Worm (Caenorhabditis elegans) whole organism, L1 larva: ENCODE results near the gene C34F6.10.

Source experiments
- C16A3.4 ChIP-seq: fragments of 150-350 bp; optimal IDR thresholded peaks from 2 replicates; lab custom pipeline; 2014; ENCODE audit warnings: missing biosample characterization, missing genetic modification characterization
- aha-1 ChIP-seq: fragments of 150-350 bp; optimal IDR thresholded peaks from 2 replicates; lab custom pipeline; 2014; ENCODE audit warnings: missing biosample characterization, missing genetic modification characterization
- ama-1 ChIP-seq: fragments of 150-350 bp; optimal IDR thresholded peaks from 2 replicates; lab custom pipeline; 2014
- ceh-82 ChIP-seq, 3 experiments: fragments of 150-350 bp in 1 of 3; sonication (generic microtip) in 2 of 3; optimal IDR thresholded peaks; 2 replicates each; lab custom pipeline; 2014 to 2017; ENCODE audit warnings: missing biosample characterization in 3 of 3, missing genetic modification characterization in 3 of 3
- ceh-90 ChIP-seq: sonication (generic microtip); optimal IDR thresholded peaks from 2 replicates; lab custom pipeline; 2016; ENCODE audit warnings: missing genetic modification characterization, missing compliant biosample characterization
- elt-3 ChIP-seq, 6 experiments: fragments of 150-350 bp in 1 of 6; sonication (generic microtip); optimal IDR thresholded peaks; 2 replicates each; lab custom pipeline; 2017 to 2018; ENCODE audit warnings: missing biosample characterization in 6 of 6, missing genetic modification characterization in 6 of 6, inconsistent platforms in 1 of 6
- mab-9 ChIP-seq: fragments of 200-800 bp; sonication (Bioruptor generic); IDR thresholded peaks from 2 replicates; pipeline ENCODE4 v1.3.6; 2022; ENCODE audit warnings: missing genetic modification reagents, missing genetic modification characterization, missing compliant biosample characterization
- nhr-237 ChIP-seq: fragments of 150-350 bp; optimal IDR thresholded peaks from 2 replicates; lab custom pipeline; 2014; ENCODE audit warnings: missing biosample characterization, missing genetic modification characterization
- pag-3 ChIP-seq: sonication (generic microtip); optimal IDR thresholded peaks from 2 replicates; lab custom pipeline; 2017; ENCODE audit warnings: missing genetic modification characterization, mild to moderate bottlenecking, missing compliant biosample characterization, antibody characterized with exemption, borderline replicate concordance; ENCODE audit not compliant: insufficient read depth
- rnt-1 ChIP-seq: sonication (generic microtip); optimal IDR thresholded peaks from 2 replicates; lab custom pipeline; 2016; ENCODE audit warnings: mild to moderate bottlenecking, missing genetic modification characterization, moderate library complexity, missing compliant biosample characterization
- skn-1 ChIP-seq: fragments of 150-350 bp; optimal IDR thresholded peaks from 2 replicates; lab custom pipeline; 2014; ENCODE audit warnings: missing biosample characterization, missing genetic modification characterization
- snpc-4 ChIP-seq: fragments of 150-350 bp; optimal IDR thresholded peaks from 2 replicates; lab custom pipeline; 2014; ENCODE audit warnings: missing biosample characterization, missing genetic modification characterization
- unc-86 ChIP-seq: sonication (generic microtip); optimal IDR thresholded peaks from 2 replicates; lab custom pipeline; 2016; ENCODE audit warnings: missing genetic modification characterization, missing compliant biosample characterization

DNA sequence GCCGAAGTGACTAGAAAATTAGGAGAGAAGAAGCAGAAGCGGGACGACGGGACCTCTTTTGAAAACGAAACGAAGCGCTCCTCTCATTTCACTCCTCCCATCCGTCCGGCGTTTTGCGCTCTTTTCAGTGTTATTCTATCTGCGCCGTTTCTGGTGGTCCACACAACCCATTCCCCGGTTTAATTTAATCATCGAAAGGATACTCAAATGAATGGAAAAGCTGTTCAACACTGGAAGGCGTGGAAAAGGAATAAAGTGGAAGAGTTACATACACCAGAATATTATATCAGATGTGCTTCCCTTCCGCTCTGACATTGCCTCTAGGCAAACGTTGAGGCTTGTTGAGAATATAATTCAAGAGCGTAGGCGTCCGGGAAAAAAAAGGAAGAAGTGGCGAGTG is 4.6 kb upstream of the C34F6.10 start:
- no peak for TF ChIP-seq snpc-4 (tag; lab: Kevin White, UChicago)
- no peak for TF ChIP-seq pag-3 (tag; lab: Kevin White, UChicago)
- no peak for TF ChIP-seq nhr-237 (tag; lab: Kevin White, UChicago)
- no peak for TF ChIP-seq ceh-90 (tag; lab: Kevin White, UChicago)
- no peak for TF ChIP-seq skn-1 (tag; lab: Kevin White, UChicago)
- no peak for TF ChIP-seq mab-9 (GFP tag; lab: Robert Waterston, UW)
- TF ChIP-seq rnt-1 = no peak
- no peak for TF ChIP-seq aha-1 (tag; lab: Kevin White, UChicago)
- TF ChIP-seq C16A3.4 = no peak
- no peak for TF ChIP-seq ama-1 (lab: Kevin White, UChicago)
- TF ChIP-seq unc-86 (tag; lab: Kevin White, UChicago) = peak; percentile 18
- TF ChIP-seq ceh-82 (tag; optimal IDR thresholded peaks at IDR 0.05; lab: Kevin White, UChicago) = no peak
- TF ChIP-seq elt-3 (tag; optimal IDR thresholded peaks at IDR 0.05; lab: Kevin White, UChicago) = no peak
